Worm (Caenorhabditis elegans) whole organism, late embryonic: ENCODE results near the gene Y32H12A.8.

Experiments used
- C38D4.7 ChIP-seq: fragments of 200-800 bp; sonication (Bioruptor generic); optimal IDR thresholded peaks from 2 replicates; lab custom pipeline; 2018; ENCODE audit warnings: mild to moderate bottlenecking, missing genetic modification characterization, moderate library complexity, missing compliant biosample characterization
- ama-1 ChIP-seq: fragments of 150-350 bp; optimal IDR thresholded peaks from 2 replicates; lab custom pipeline; 2014
- ceh-30 ChIP-seq: fragments of 150-350 bp; optimal IDR thresholded peaks from 2 replicates; lab custom pipeline; 2014; ENCODE audit warnings: missing biosample characterization, missing genetic modification characterization
- ceh-31 ChIP-seq: sonication (generic microtip); optimal IDR thresholded peaks from 2 replicates; lab custom pipeline; 2016; ENCODE audit warnings: missing genetic modification characterization, missing compliant biosample characterization
- elt-2 ChIP-seq: sonication (generic microtip); optimal IDR thresholded peaks from 2 replicates; lab custom pipeline; 2016; ENCODE audit warnings: missing genetic modification reagents, missing genetic modification characterization, missing compliant biosample characterization
- hlh-30 ChIP-seq: sonication (generic microtip); optimal IDR thresholded peaks from 2 replicates; lab custom pipeline; 2017; ENCODE audit warnings: antibody characterized with exemption, missing genetic modification characterization, missing compliant biosample characterization; ENCODE audit not compliant: insufficient read depth
- lin-11 ChIP-seq: fragments of 200-800 bp; sonication (Bioruptor generic); optimal IDR thresholded peaks from 2 replicates; lab custom pipeline; 2018; ENCODE audit warnings: mild to moderate bottlenecking, missing genetic modification characterization, missing compliant biosample characterization
- sdc-2 ChIP-seq: sonication (generic microtip); optimal IDR thresholded peaks from 2 replicates; lab custom pipeline; 2016; ENCODE audit warnings: missing genotype, missing genetic modification characterization, missing compliant biosample characterization
- tbx-7 ChIP-seq: sonication (generic microtip); optimal IDR thresholded peaks from 2 replicates; lab custom pipeline; 2016; ENCODE audit warnings: missing genotype, missing genetic modification characterization, missing compliant biosample characterization

DNA sequence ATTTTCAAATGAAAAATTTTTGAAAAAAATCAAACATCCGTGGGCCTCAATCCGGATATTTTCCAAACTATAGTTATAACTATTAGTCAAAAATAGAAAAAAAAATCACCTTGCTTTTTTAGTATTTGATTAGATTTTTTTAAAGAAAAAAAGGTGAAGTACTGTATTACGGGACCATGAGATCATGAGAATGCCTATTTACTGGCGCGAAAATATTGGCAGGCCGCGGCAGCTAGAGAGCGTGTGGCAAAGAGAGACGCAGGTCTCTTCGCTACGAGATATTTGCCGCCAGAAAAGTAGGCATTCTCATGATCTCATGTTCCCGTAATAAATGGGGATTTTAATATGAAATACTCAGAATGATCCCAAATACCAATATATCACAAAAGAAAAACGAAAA is 839 bp downstream of the Y32H12A.8 start:
- TF ChIP-seq sdc-2 (tag; lab: Kevin White, UChicago), result no peak
- TF ChIP-seq ceh-31 (tag; lab: Kevin White, UChicago), result no peak
- no peak for TF ChIP-seq lin-11 (tag; lab: Kevin White, UChicago)
- TF ChIP-seq hlh-30 (tag; lab: Kevin White, UChicago), result no peak
- no peak for TF ChIP-seq C38D4.7 (GFP tag; lab: Kevin White, UChicago)
- TF ChIP-seq elt-2 (tag; lab: Kevin White, UChicago), result no peak
- no peak for TF ChIP-seq tbx-7 (tag; lab: Kevin White, UChicago)
- no peak for TF ChIP-seq ama-1
- no peak for TF ChIP-seq ceh-30 (tag; lab: Kevin White, UChicago)
